Fruit fly (Drosophila melanogaster) whole organism, embryonic: ENCODE results near the gene spn-E.

Source experiments
- ATbp ChIP-seq: fragments of 200-800 bp; sonication (Bioruptor generic); optimal IDR thresholded peaks from 2 replicates; lab custom pipeline; 2017; ENCODE audit warnings: missing biosample characterization, mild to moderate bottlenecking, missing genetic modification characterization, missing genetic modification reagents
- Atf-2 ChIP-seq: fragments of 200-800 bp; sonication (Bioruptor generic); optimal IDR thresholded peaks from 2 replicates; lab custom pipeline; 2016; ENCODE audit warnings: missing biosample characterization, missing genetic modification characterization
- B-H2 ChIP-seq: fragments of 200-800 bp; sonication (Bioruptor generic); optimal IDR thresholded peaks from 2 replicates; lab custom pipeline; 2018; ENCODE audit warnings: missing biosample characterization, mild to moderate bottlenecking, missing genetic modification characterization
- Bteb2 ChIP-seq: fragments of 200-800 bp; sonication (Bioruptor generic); optimal IDR thresholded peaks from 2 replicates; lab custom pipeline; 2016; ENCODE audit warnings: missing biosample characterization, missing genetic modification characterization
- CG10366 ChIP-seq: fragments of 200-800 bp; sonication (Bioruptor generic); IDR thresholded peaks from 2 replicates; pipeline ENCODE4 v1.3.6; 2022; ENCODE audit warnings: missing biosample characterization, missing genetic modification characterization
- CG10462 ChIP-seq: fragments of 200-800 bp; sonication (Bioruptor generic); optimal IDR thresholded peaks from 2 replicates; lab custom pipeline; 2016; ENCODE audit warnings: missing biosample characterization, missing genetic modification characterization
- CG13287 ChIP-seq: fragments of 200-800 bp; sonication (Bioruptor generic); IDR thresholded peaks from 2 replicates; pipeline ENCODE4 v1.3.6; 2022; ENCODE audit warnings: missing biosample characterization, missing genetic modification characterization; ENCODE audit not compliant: partially characterized antibody
- CG14710 ChIP-seq: fragments of 200-800 bp; sonication (Bioruptor generic); optimal IDR thresholded peaks from 3 replicates; lab custom pipeline; 2019; ENCODE audit warnings: missing biosample characterization, mild to moderate bottlenecking, missing genetic modification characterization, moderate library complexity
- CG15601 ChIP-seq: fragments of 200-800 bp; sonication (Bioruptor generic); optimal IDR thresholded peaks from 3 replicates; lab custom pipeline; 2019; ENCODE audit warnings: missing biosample characterization, mild to moderate bottlenecking, missing genetic modification characterization, moderate library complexity
- CG16813 ChIP-seq: fragments of 200-800 bp; sonication (Bioruptor generic); IDR thresholded peaks from 3 replicates; pipeline ENCODE4 v1.3.6; 2022; ENCODE audit warnings: missing biosample characterization, missing genetic modification characterization; ENCODE audit not compliant: partially characterized antibody
- CG17829 ChIP-seq: fragments of 200-800 bp; optimal IDR thresholded peaks from 2 replicates; lab custom pipeline; 2019; ENCODE audit warnings: missing biosample characterization, mild to moderate bottlenecking, missing genetic modification characterization, moderate library complexity
- CG18011 ChIP-seq: fragments of 200-800 bp; sonication (Bioruptor generic); optimal IDR thresholded peaks from 2 replicates; lab custom pipeline; 2017; ENCODE audit warnings: missing biosample characterization, missing genetic modification characterization, mild to moderate bottlenecking, moderate library complexity, missing genotype
- CG2678 ChIP-seq: fragments of 200-800 bp; sonication (Bioruptor generic); optimal IDR thresholded peaks from 3 replicates; lab custom pipeline; 2019; ENCODE audit warnings: missing biosample characterization, mild to moderate bottlenecking, missing genetic modification characterization, moderate library complexity
- CG30020 ChIP-seq: fragments of 200-800 bp; optimal IDR thresholded peaks from 2 replicates; lab custom pipeline; 2019; ENCODE audit warnings: missing biosample characterization, mild to moderate bottlenecking, missing genetic modification characterization, moderate library complexity
- CG32532 ChIP-seq: fragments of 200-800 bp; sonication (Bioruptor generic); IDR thresholded peaks from 2 replicates; pipeline ENCODE4 v1.3.6; 2022; ENCODE audit warnings: missing biosample characterization, missing genetic modification characterization
- CG32767 ChIP-seq: fragments of 200-800 bp; sonication (Bioruptor generic); IDR thresholded peaks from 2 replicates; pipeline ENCODE4 v1.3.6; 2022; ENCODE audit warnings: missing biosample characterization, missing genetic modification characterization
- CG34224 ChIP-seq: fragments of 200-800 bp; sonication (Bioruptor generic); IDR thresholded peaks from 3 replicates; pipeline ENCODE4 v1.3.6; 2022; ENCODE audit warnings: missing biosample characterization, missing genetic modification characterization; ENCODE audit not compliant: partially characterized antibody
- CG4404 ChIP-seq: fragments of 200-800 bp; sonication (Bioruptor generic); IDR thresholded peaks from 2 replicates; pipeline ENCODE4 v1.3.6; 2022; ENCODE audit warnings: missing biosample characterization, missing genetic modification characterization
- CG4617 ChIP-seq: fragments of 200-800 bp; sonication (Bioruptor generic); optimal IDR thresholded peaks from 3 replicates; lab custom pipeline; 2016; ENCODE audit warnings: missing biosample characterization, missing genetic modification characterization, borderline replicate concordance
- CG6272 ChIP-seq: fragments of 200-800 bp; sonication (Bioruptor generic); IDR thresholded peaks from 2 replicates; pipeline ENCODE4 v1.3.6; 2022; ENCODE audit warnings: missing biosample characterization, missing genetic modification characterization
- CG6654 ChIP-seq: fragments of 200-800 bp; sonication (Bioruptor generic); optimal IDR thresholded peaks from 2 replicates; lab custom pipeline; 2017; ENCODE audit warnings: missing biosample characterization, mild to moderate bottlenecking, missing genetic modification characterization
- CG7357 ChIP-seq: fragments of 200-800 bp; sonication (Bioruptor generic); IDR thresholded peaks from 3 replicates; pipeline ENCODE4 v1.3.6; 2022; ENCODE audit warnings: missing biosample characterization, missing genetic modification characterization
- CG8089 ChIP-seq: fragments of 200-800 bp; sonication (Bioruptor generic); optimal IDR thresholded peaks from 3 replicates; lab custom pipeline; 2016; ENCODE audit warnings: missing biosample characterization, missing genetic modification characterization
- CG8359 ChIP-seq: fragments of 200-800 bp; sonication (Bioruptor generic); optimal IDR thresholded peaks from 2 replicates; lab custom pipeline; 2017; ENCODE audit warnings: missing biosample characterization, mild to moderate bottlenecking, missing genetic modification characterization, borderline replicate concordance
- CG8478 ChIP-seq: fragments of >200 bp; optimal IDR thresholded peaks from 2 replicates; lab custom pipeline; 2018
- CG8944 ChIP-seq: fragments of 200-800 bp; sonication (Bioruptor generic); optimal IDR thresholded peaks from 3 replicates; lab custom pipeline; 2016; ENCODE audit warnings: missing biosample characterization, missing genetic modification characterization
- D19A ChIP-seq: fragments of 200-800 bp; optimal IDR thresholded peaks from 3 replicates; lab custom pipeline; 2019; ENCODE audit warnings: missing biosample characterization, mild to moderate bottlenecking, missing genetic modification characterization, moderate library complexity
- Drgx ChIP-seq: fragments of 200-800 bp; sonication (Bioruptor generic); IDR thresholded peaks from 2 replicates; pipeline ENCODE4 v1.3.6; 2022; ENCODE audit warnings: missing biosample characterization, missing genetic modification characterization
- Ets97D ChIP-seq: fragments of 200-800 bp; sonication (Bioruptor generic); optimal IDR thresholded peaks from 3 replicates; lab custom pipeline; 2016; ENCODE audit warnings: missing biosample characterization, missing genetic modification characterization
- Fer2 ChIP-seq: fragments of 200-800 bp; sonication (Bioruptor generic); optimal IDR thresholded peaks from 2 replicates; lab custom pipeline; 2018; ENCODE audit warnings: missing biosample characterization, mild to moderate bottlenecking, missing genetic modification characterization, moderate library complexity
- Gsc ChIP-seq: fragments of 200-800 bp; sonication (Bioruptor generic); IDR thresholded peaks from 2 replicates; pipeline ENCODE4 v1.3.6; 2022; ENCODE audit warnings: missing biosample characterization, missing genetic modification characterization
- Oli ChIP-seq: fragments of 200-800 bp; sonication (Bioruptor generic); optimal IDR thresholded peaks from 2 replicates; lab custom pipeline; 2018; ENCODE audit warnings: missing biosample characterization, mild to moderate bottlenecking, missing genetic modification characterization, moderate library complexity
- Ravus ChIP-seq: fragments of 200-800 bp; sonication (Bioruptor generic); IDR thresholded peaks from 2 replicates; pipeline ENCODE4 v1.3.6; 2022; ENCODE audit warnings: missing biosample characterization, missing genetic modification characterization
- Sin3A ChIP-seq: fragments of >200 bp; optimal IDR thresholded peaks from 2 replicates; lab custom pipeline; 2018
- Sry-δ ChIP-seq: fragments of 200-800 bp; sonication (Bioruptor generic); optimal IDR thresholded peaks from 2 replicates; lab custom pipeline; 2016; ENCODE audit warnings: missing biosample characterization, missing genetic modification characterization
- ap ChIP-seq: fragments of 200-800 bp; sonication (Bioruptor generic); IDR thresholded peaks from 2 replicates; pipeline ENCODE4 v1.3.6; 2022; ENCODE audit warnings: missing biosample characterization, missing genetic modification characterization
- btn ChIP-seq: fragments of 200-800 bp; sonication (Bioruptor generic); optimal IDR thresholded peaks from 2 replicates; lab custom pipeline; 2016; ENCODE audit warnings: missing biosample characterization, missing genetic modification characterization
- chn ChIP-seq: fragments of 200-800 bp; sonication (Bioruptor generic); optimal IDR thresholded peaks from 2 replicates; lab custom pipeline; 2016; ENCODE audit warnings: missing biosample characterization, missing genetic modification characterization
- ems ChIP-seq: fragments of 200-800 bp; sonication (Bioruptor generic); optimal IDR thresholded peaks from 3 replicates; lab custom pipeline; 2016; ENCODE audit warnings: missing biosample characterization, missing genetic modification characterization
- ewg ChIP-seq: fragments of 200-800 bp; sonication (Bioruptor generic); optimal IDR thresholded peaks from 3 replicates; lab custom pipeline; 2017; ENCODE audit warnings: mild to moderate bottlenecking, missing biosample characterization, missing genetic modification reagents, missing genetic modification characterization
- fd102C ChIP-seq: fragments of 200-800 bp; sonication (Bioruptor generic); optimal IDR thresholded peaks from 2 replicates; lab custom pipeline; 2018; ENCODE audit warnings: missing biosample characterization, mild to moderate bottlenecking, missing genetic modification characterization, moderate library complexity
- fd3F ChIP-seq: fragments of 200-800 bp; sonication (Bioruptor generic); optimal IDR thresholded peaks from 2 replicates; lab custom pipeline; 2018; ENCODE audit warnings: missing biosample characterization, mild to moderate bottlenecking, missing genetic modification characterization, moderate library complexity
- gcm ChIP-seq: fragments of 200-800 bp; sonication (Bioruptor generic); optimal IDR thresholded peaks from 2 replicates; lab custom pipeline; 2019; ENCODE audit warnings: missing biosample characterization, mild to moderate bottlenecking, missing genetic modification characterization, moderate library complexity
- kni ChIP-seq: fragments of 200-800 bp; sonication (Bioruptor generic); optimal IDR thresholded peaks from 3 replicates; lab custom pipeline; 2017; ENCODE audit warnings: mild to moderate bottlenecking, missing biosample characterization, missing genetic modification reagents, missing genetic modification characterization
- lilli ChIP-seq: fragments of 200-800 bp; sonication (Bioruptor generic); optimal IDR thresholded peaks from 3 replicates; lab custom pipeline; 2016; ENCODE audit warnings: missing biosample characterization, missing genetic modification characterization
- maf-S ChIP-seq: fragments of 200-800 bp; sonication (Bioruptor generic); optimal IDR thresholded peaks from 2 replicates; lab custom pipeline; 2016; ENCODE audit warnings: missing biosample characterization, missing genetic modification characterization
- pnt ChIP-seq: fragments of 200-800 bp; sonication (Bioruptor generic); optimal IDR thresholded peaks from 3 replicates; lab custom pipeline; 2016; ENCODE audit warnings: missing biosample characterization, missing genetic modification characterization
- schlank ChIP-seq: fragments of 200-800 bp; sonication (Bioruptor generic); optimal IDR thresholded peaks from 2 replicates; lab custom pipeline; 2018; ENCODE audit warnings: missing biosample characterization, mild to moderate bottlenecking, missing genetic modification characterization
- seq ChIP-seq: fragments of 200-800 bp; sonication (Bioruptor generic); IDR thresholded peaks from 2 replicates; pipeline ENCODE4 v1.3.6; 2022; ENCODE audit warnings: missing biosample characterization, missing genetic modification characterization
- sima ChIP-seq: fragments of 200-800 bp; sonication (Bioruptor generic); optimal IDR thresholded peaks from 2 replicates; lab custom pipeline; 2016; ENCODE audit warnings: missing biosample characterization, missing genetic modification characterization
- tin ChIP-seq: fragments of 200-800 bp; sonication (Bioruptor generic); optimal IDR thresholded peaks from 3 replicates; lab custom pipeline; 2016; ENCODE audit warnings: missing biosample characterization, missing genetic modification characterization
- trh ChIP-seq: fragments of 200-800 bp; sonication (Bioruptor generic); optimal IDR thresholded peaks from 2 replicates; lab custom pipeline; 2016; ENCODE audit warnings: missing biosample characterization, missing genetic modification characterization

Gene spn-E

DNA sequence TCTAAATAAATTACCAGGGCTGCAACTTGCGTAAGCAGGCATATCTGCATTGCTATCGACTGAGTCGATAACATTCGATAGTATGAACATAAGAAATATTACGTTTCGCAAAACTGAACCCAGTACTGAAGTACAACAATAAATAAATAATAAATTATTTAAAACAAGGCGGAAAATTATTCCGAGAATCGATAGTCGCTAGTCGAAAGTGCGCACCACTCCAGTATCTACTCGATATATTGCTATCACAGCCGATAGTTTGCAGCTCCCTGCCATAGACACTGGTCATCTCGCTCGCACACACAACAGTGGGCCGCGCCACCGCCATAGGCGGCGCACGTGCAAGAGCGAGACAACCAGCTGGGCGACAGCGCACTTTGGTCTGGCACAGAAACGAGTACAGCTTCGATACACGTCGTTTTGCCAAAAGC is 43.8 kb upstream of the spn-E start, which contains the start of gene nsl1 (continued):
- TF ChIP-seq CG18011 (GFP tag; lab: Kevin White, UChicago) (peak; percentile 19), CG32532 (peak; percentile 56), ATbp (no peak), Sry-δ (peak; percentile 85), schlank (tag; lab: Kevin White, UChicago) (no peak), CG8478 (peak; percentile 89), Drgx (no peak), fd102C (peak; percentile 22), CG32767 (GFP tag; lab: Robert Waterston, UW) (peak; percentile 41; the same call in 1 of the 2 replicates), CG16813 (peak; percentile 98), lilli (GFP tag; lab: Kevin White, UChicago) (peak; percentile 43), D19A (tag; lab: Kevin White, UChicago) (peak; percentile 38), maf-S (no peak), CG7357 (no peak), Oli (no peak), sima (GFP tag; lab: Kevin White, UChicago) (no peak), CG17829 (tag; lab: Kevin White, UChicago) (peak; percentile 76), seq (GFP tag; lab: Robert Waterston, UW) (no peak), ems (GFP tag; lab: Kevin White, UChicago) (peak; percentile 20), CG14710 (tag; lab: Kevin White, UChicago) (peak; percentile 74), Atf-2 (GFP tag; lab: Kevin White, UChicago) (no peak), CG4617 (GFP tag; lab: Kevin White, UChicago) (peak; percentile 40), CG13287 (GFP tag; lab: Robert Waterston, UW) (peak; percentile 96), CG2678 (tag; lab: Kevin White, UChicago) (peak; percentile 17), CG10462 (GFP tag; lab: Kevin White, UChicago) (peak; percentile 54), trh (GFP tag; lab: Kevin White, UChicago) (no peak), btn (no peak), CG4404 (GFP tag; lab: Robert Waterston, UW) (peak; percentile 38; the same call in 1 of the 2 replicates), CG34224 (GFP tag; lab: Robert Waterston, UW) (peak; percentile 98), chn (GFP tag; lab: Kevin White, UChicago) (peak; percentile 77), CG6272 (GFP tag; lab: Robert Waterston, UW) (peak; percentile 63), CG30020 (tag; lab: Kevin White, UChicago) (peak; percentile 69), CG15601 (tag; lab: Kevin White, UChicago) (peak; percentile 22), tin (GFP tag; lab: Kevin White, UChicago) (peak; percentile 34), pnt (GFP tag; lab: Kevin White, UChicago) (no peak), B-H2 (GFP tag; lab: Kevin White, UChicago) (no peak), ap (no peak), kni (GFP tag; lab: Kevin White, UChicago) (peak; percentile 46), Ets97D (peak; percentile 66), gcm (GFP tag; lab: Kevin White, UChicago) (peak; percentile 14), Ravus (GFP tag; lab: Robert Waterston, UW) (no peak), fd3F (no peak), CG10366 (GFP tag; lab: Robert Waterston, UW) (peak; percentile 29; the same call in 1 of the 2 replicates), Sin3A (lab: Kevin White, UChicago) (peak; percentile 80), ewg (GFP tag; lab: Kevin White, UChicago) (peak; percentile 89), CG6654 (no peak), CG8359 (GFP tag; lab: Kevin White, UChicago) (no peak), CG8089 (GFP tag; lab: Kevin White, UChicago) (no peak), Gsc (GFP tag; lab: Robert Waterston, UW) (no peak), Bteb2 (GFP tag; lab: Kevin White, UChicago) (no peak), Fer2 (tag; lab: Kevin White, UChicago) (peak; percentile 12), CG8944 (GFP tag; lab: Kevin White, UChicago) (no peak)
